Fruit fly (Drosophila melanogaster) whole organism, prepupa: ENCODE data around the gene Mnt.

ENCODE experiments used
- Blimp-1 ChIP-seq: fragments of 200-800 bp; sonication (Bioruptor generic); optimal IDR thresholded peaks from 3 replicates; lab custom pipeline; 2017; ENCODE audit warnings: missing biosample characterization, missing genetic modification characterization, mild to moderate bottlenecking, moderate library complexity, missing genetic modification reagents
- CG10631 ChIP-seq: fragments of 200-800 bp; sonication (Bioruptor generic); optimal IDR thresholded peaks from 2 replicates; lab custom pipeline; 2016; ENCODE audit warnings: missing biosample characterization, missing genetic modification characterization
- CG10669 ChIP-seq: fragments of 200-800 bp; sonication (Bioruptor generic); optimal IDR thresholded peaks from 3 replicates; lab custom pipeline; 2018; ENCODE audit warnings: missing biosample characterization, mild to moderate bottlenecking, missing genetic modification characterization, moderate library complexity
- CG11762 ChIP-seq: fragments of 200-800 bp; sonication (Bioruptor generic); optimal IDR thresholded peaks from 3 replicates; lab custom pipeline; 2016; ENCODE audit warnings: missing biosample characterization, missing genetic modification characterization; ENCODE audit not compliant: insufficient read depth
- CG11902 ChIP-seq: fragments of 200-800 bp; sonication (Bioruptor generic); optimal IDR thresholded peaks from 3 replicates; lab custom pipeline; 2016; ENCODE audit warnings: missing biosample characterization, missing genetic modification characterization
- CG15336 ChIP-seq: fragments of 200-800 bp; sonication (Bioruptor generic); IDR thresholded peaks from 2 replicates; pipeline ENCODE4 v1.3.6; 2022; ENCODE audit warnings: missing biosample characterization, missing genetic modification characterization
- CG1621 ChIP-seq: fragments of 200-800 bp; sonication (Bioruptor generic); optimal IDR thresholded peaks from 3 replicates; lab custom pipeline; 2018; ENCODE audit warnings: missing biosample characterization, mild to moderate bottlenecking, missing genetic modification characterization
- CG16779 ChIP-seq: fragments of 200-800 bp; sonication (Bioruptor generic); optimal IDR thresholded peaks from 3 replicates; lab custom pipeline; 2017; ENCODE audit warnings: missing biosample characterization, mild to moderate bottlenecking, missing genetic modification characterization
- CG3032 ChIP-seq: fragments of 200-800 bp; optimal IDR thresholded peaks from 2 replicates; lab custom pipeline; 2019; ENCODE audit warnings: missing biosample characterization, mild to moderate bottlenecking, missing genetic modification characterization, moderate library complexity
- CG32006 ChIP-seq: fragments of 200-800 bp; sonication (Bioruptor generic); optimal IDR thresholded peaks from 3 replicates; lab custom pipeline; 2017; ENCODE audit warnings: missing biosample characterization, mild to moderate bottlenecking, missing genetic modification characterization
- CG34406 ChIP-seq: fragments of 200-800 bp; sonication (Bioruptor generic); optimal IDR thresholded peaks from 3 replicates; lab custom pipeline; 2016; ENCODE audit warnings: missing biosample characterization, missing genetic modification characterization
- CG3919 ChIP-seq: fragments of 200-800 bp; sonication (Bioruptor generic); optimal IDR thresholded peaks from 3 replicates; lab custom pipeline; 2016; ENCODE audit warnings: missing biosample characterization, missing genetic modification characterization
- CG4318 ChIP-seq: fragments of 200-800 bp; sonication (Bioruptor generic); optimal IDR thresholded peaks from 3 replicates; lab custom pipeline; 2017; ENCODE audit warnings: missing biosample characterization, mild to moderate bottlenecking, missing genetic modification characterization
- CG6163 ChIP-seq: fragments of 200-800 bp; sonication (Bioruptor generic); IDR thresholded peaks from 3 replicates; pipeline ENCODE4 v1.3.6; 2022; ENCODE audit warnings: missing biosample characterization, missing genetic modification characterization
- CG6792 ChIP-seq: fragments of 200-800 bp; sonication (Bioruptor generic); optimal IDR thresholded peaks from 3 replicates; lab custom pipeline; 2016; ENCODE audit warnings: missing biosample characterization, missing genetic modification characterization
- CG6808 ChIP-seq: fragments of 200-800 bp; sonication (Bioruptor generic); optimal IDR thresholded peaks from 3 replicates; lab custom pipeline; 2017; ENCODE audit warnings: missing biosample characterization, missing genetic modification characterization, mild to moderate bottlenecking, moderate library complexity, missing genetic modification reagents
- CG6854 ChIP-seq: fragments of 200-800 bp; sonication (Bioruptor generic); optimal IDR thresholded peaks from 2 replicates; lab custom pipeline; 2017; ENCODE audit warnings: missing biosample characterization, mild to moderate bottlenecking, missing genetic modification characterization
- CG7368 ChIP-seq: fragments of 200-800 bp; sonication (Bioruptor generic); optimal IDR thresholded peaks from 3 replicates; lab custom pipeline; 2016; ENCODE audit warnings: missing biosample characterization, missing genetic modification characterization
- CG8632 ChIP-seq: fragments of 200-800 bp; sonication (Bioruptor generic); optimal IDR thresholded peaks from 3 replicates; lab custom pipeline; 2016; ENCODE audit warnings: missing biosample characterization, missing genetic modification characterization
- Eip75B ChIP-seq: fragments of 200-800 bp; sonication (Bioruptor generic); optimal IDR thresholded peaks from 3 replicates; lab custom pipeline; 2016; ENCODE audit warnings: missing biosample characterization, missing genetic modification characterization
- Eip78C ChIP-seq: fragments of 200-800 bp; sonication (Bioruptor generic); peaks from one replicate; lab custom pipeline; 2016; ENCODE audit warnings: missing biosample characterization, missing genetic modification characterization
- Eip93F ChIP-seq: fragments of 200-800 bp; sonication (Bioruptor generic); optimal IDR thresholded peaks from 2 replicates; lab custom pipeline; 2016; ENCODE audit warnings: missing biosample characterization, mild to moderate bottlenecking, missing genetic modification characterization
- Ets21C ChIP-seq: fragments of 200-800 bp; sonication (Bioruptor generic); optimal IDR thresholded peaks from 3 replicates; lab custom pipeline; 2016; ENCODE audit warnings: missing biosample characterization, missing genetic modification characterization
- Ets96B ChIP-seq: fragments of 200-800 bp; optimal IDR thresholded peaks from 2 replicates; lab custom pipeline; 2019; ENCODE audit warnings: missing biosample characterization, mild to moderate bottlenecking, missing genetic modification characterization, moderate library complexity
- Gug ChIP-seq: fragments of 200-800 bp; sonication (Bioruptor generic); IDR thresholded peaks from 2 replicates; pipeline ENCODE4 v1.3.6; 2022; ENCODE audit warnings: missing biosample characterization, missing genetic modification characterization
- Hr38 ChIP-seq: sonication (Bioruptor generic); optimal IDR thresholded peaks from 2 replicates; lab custom pipeline; 2016; ENCODE audit warnings: missing biosample characterization, missing genetic modification characterization
- Hr39 ChIP-seq: fragments of 200-800 bp; sonication (Bioruptor generic); optimal IDR thresholded peaks from 2 replicates; lab custom pipeline; 2016; ENCODE audit warnings: missing biosample characterization, missing genetic modification characterization
- Hr4 ChIP-seq: fragments of 200-800 bp; sonication (Bioruptor generic); optimal IDR thresholded peaks from 3 replicates; lab custom pipeline; 2016; ENCODE audit warnings: missing biosample characterization, missing genetic modification characterization
- Lpt ChIP-seq: fragments of 200-800 bp; sonication (Bioruptor generic); optimal IDR thresholded peaks from 3 replicates; lab custom pipeline; 2016; ENCODE audit warnings: missing biosample characterization, missing genetic modification characterization
- Met ChIP-seq: fragments of 200-800 bp; sonication (Bioruptor generic); optimal IDR thresholded peaks from 3 replicates; lab custom pipeline; 2016; ENCODE audit warnings: missing biosample characterization, missing genetic modification characterization
- OdsH ChIP-seq: fragments of 200-800 bp; sonication (Bioruptor generic); optimal IDR thresholded peaks from 3 replicates; lab custom pipeline; 2016; ENCODE audit warnings: missing biosample characterization, missing genetic modification characterization
- Smox ChIP-seq: fragments of 200-800 bp; sonication (Bioruptor generic); optimal IDR thresholded peaks from 3 replicates; lab custom pipeline; 2016; ENCODE audit warnings: missing biosample characterization, missing genetic modification characterization
- Sox102F ChIP-seq: fragments of 200-800 bp; sonication (Bioruptor generic); optimal IDR thresholded peaks from 2 replicates; lab custom pipeline; 2016; ENCODE audit warnings: missing biosample characterization, mild to moderate bottlenecking, missing genetic modification characterization
- Sox14 ChIP-seq: fragments of 200-800 bp; sonication (Bioruptor generic); optimal IDR thresholded peaks from 3 replicates; lab custom pipeline; 2016; ENCODE audit warnings: missing biosample characterization, missing genetic modification characterization
- Sox15 ChIP-seq: fragments of 200-800 bp; sonication (Bioruptor generic); optimal IDR thresholded peaks from 3 replicates; lab custom pipeline; 2016; ENCODE audit warnings: missing biosample characterization, missing genetic modification characterization
- achi ChIP-seq: fragments of 200-800 bp; sonication (Bioruptor generic); optimal IDR thresholded peaks from 3 replicates; lab custom pipeline; 2016; ENCODE audit warnings: missing biosample characterization, missing genetic modification characterization
- acj6 ChIP-seq: fragments of 200-800 bp; sonication (Bioruptor generic); optimal IDR thresholded peaks from 3 replicates; lab custom pipeline; 2016; ENCODE audit warnings: missing biosample characterization, missing genetic modification characterization
- cyc ChIP-seq: fragments of 200-800 bp; sonication (Bioruptor generic); optimal IDR thresholded peaks from 3 replicates; lab custom pipeline; 2016; ENCODE audit warnings: missing biosample characterization, missing genetic modification characterization
- dac ChIP-seq: fragments of 200-800 bp; sonication (Bioruptor generic); optimal IDR thresholded peaks from 2 replicates; lab custom pipeline; 2017; ENCODE audit warnings: missing biosample characterization, mild to moderate bottlenecking, missing genetic modification characterization
- dsx ChIP-seq: fragments of 200-800 bp; optimal IDR thresholded peaks from 3 replicates; lab custom pipeline; 2019; ENCODE audit warnings: missing biosample characterization, mild to moderate bottlenecking, missing genetic modification characterization, moderate library complexity; ENCODE audit not compliant: poor library complexity, severe bottlenecking
- eg ChIP-seq: fragments of 200-800 bp; sonication (Bioruptor generic); IDR thresholded peaks from 3 replicates; pipeline ENCODE4 v1.3.6; 2022; ENCODE audit warnings: missing biosample characterization, missing genetic modification characterization
- fd85E ChIP-seq: fragments of 200-800 bp; sonication (Bioruptor generic); optimal IDR thresholded peaks from 3 replicates; lab custom pipeline; 2016; ENCODE audit warnings: missing biosample characterization, missing genetic modification characterization
- fkh ChIP-seq: fragments of 200-800 bp; sonication (Bioruptor generic); optimal IDR thresholded peaks from 3 replicates; lab custom pipeline; 2017; ENCODE audit warnings: missing biosample characterization, mild to moderate bottlenecking, missing genetic modification characterization, moderate library complexity
- lz ChIP-seq: fragments of 200-800 bp; sonication (Bioruptor generic); optimal IDR thresholded peaks from 3 replicates; lab custom pipeline; 2016; ENCODE audit warnings: missing biosample characterization, missing genetic modification characterization
- net ChIP-seq: fragments of 200-800 bp; sonication (Bioruptor generic); optimal IDR thresholded peaks from 3 replicates; lab custom pipeline; 2016; ENCODE audit warnings: missing biosample characterization, missing genetic modification characterization
- pdm3 ChIP-seq: fragments of 200-800 bp; sonication (Bioruptor generic); optimal IDR thresholded peaks from 3 replicates; lab custom pipeline; 2016; ENCODE audit warnings: missing biosample characterization, missing genetic modification characterization
- salr ChIP-seq, 2 experiments: fragments of 200-800 bp; sonication (Bioruptor generic); optimal IDR thresholded peaks; 3 replicates each; lab custom pipeline; 2016 to 2018; ENCODE audit warnings: missing biosample characterization in 2 of 2, missing genetic modification characterization in 2 of 2, mild to moderate bottlenecking in 1 of 2
- spab ChIP-seq: fragments of 200-800 bp; sonication (Bioruptor generic); optimal IDR thresholded peaks from 2 replicates; lab custom pipeline; 2017; ENCODE audit warnings: missing biosample characterization, mild to moderate bottlenecking, missing genetic modification characterization, missing genetic modification reagents
- ss ChIP-seq, 2 experiments: fragments of 200-800 bp; sonication (Bioruptor generic); optimal IDR thresholded peaks; 2 replicates in 1 of 2; 3 replicates in 1 of 2; lab custom pipeline; 2017 to 2018; ENCODE audit warnings: mild to moderate bottlenecking in 2 of 2, missing biosample characterization in 2 of 2, missing genetic modification characterization in 2 of 2, moderate library complexity in 1 of 2
- svp ChIP-seq: fragments of 200-800 bp; sonication (Bioruptor generic); peaks from one replicate; lab custom pipeline; 2016; ENCODE audit warnings: missing biosample characterization, missing genetic modification characterization
- topi ChIP-seq: fragments of 200-800 bp; sonication (Bioruptor generic); optimal IDR thresholded peaks from 3 replicates; lab custom pipeline; 2016; ENCODE audit warnings: missing biosample characterization, missing genetic modification characterization
- vri ChIP-seq: fragments of 200-800 bp; sonication (Bioruptor generic); optimal IDR thresholded peaks from 3 replicates; lab custom pipeline; 2016; ENCODE audit warnings: missing biosample characterization, mild to moderate bottlenecking, missing genetic modification characterization

Gene Mnt

dm6 chrX:3748248-3748647 is 76.6 kb downstream of the Mnt start:
- TF ChIP-seq Hr39 (GFP tag; lab: Kevin White, UChicago) (peak; percentile 75), CG11762 (GFP tag; lab: Kevin White, UChicago) (peak; percentile 85), Sox102F (peak; percentile 84), Eip78C (GFP tag; lab: Kevin White, UChicago) (peak; percentile 98), CG1621 (tag; lab: Kevin White, UChicago) (peak; percentile 87), eg (GFP tag; lab: Robert Waterston, UW) (peak; percentile 88), salr (GFP tag; optimal IDR thresholded peaks at IDR 0.05; lab: Kevin White, UChicago) (peak; percentile 75 to 90), CG3032 (tag; lab: Kevin White, UChicago) (peak; percentile 95), CG4318 (GFP tag; lab: Kevin White, UChicago) (peak; percentile 92), acj6 (GFP tag; lab: Kevin White, UChicago) (peak; percentile 90), net (peak; percentile 88), Met (GFP tag; lab: Kevin White, UChicago) (peak; percentile 89), Lpt (GFP tag; lab: Kevin White, UChicago) (peak; percentile 75), CG6163 (GFP tag; lab: Robert Waterston, UW) (peak; percentile 86), Ets21C (GFP tag; lab: Kevin White, UChicago) (peak; percentile 67), svp (GFP tag; lab: Kevin White, UChicago) (peak; percentile 94), cyc (GFP tag; lab: Kevin White, UChicago) (peak; percentile 81), CG32006 (GFP tag; lab: Kevin White, UChicago) (peak; percentile 95), Eip93F (GFP tag; lab: Kevin White, UChicago) (peak; percentile 69), Smox (GFP tag; lab: Kevin White, UChicago) (peak; percentile 88), Blimp-1 (GFP tag; lab: Kevin White, UChicago) (peak; percentile 64), Sox14 (GFP tag; lab: Kevin White, UChicago) (peak; percentile 85), achi (peak; percentile 89), spab (peak; percentile 91), fkh (GFP tag; lab: Kevin White, UChicago) (peak; percentile 1), dac (peak; percentile 83), CG6854 (GFP tag; lab: Kevin White, UChicago) (peak; percentile 88), CG10631 (peak; percentile 92), ss (GFP tag; optimal IDR thresholded peaks at IDR 0.05; lab: Kevin White, UChicago) (peak; percentile 90 to 95), CG3919 (GFP tag; lab: Kevin White, UChicago) (peak; percentile 90), CG16779 (tag; lab: Kevin White, UChicago) (peak; percentile 91), pdm3 (peak; percentile 88), CG8632 (GFP tag; lab: Kevin White, UChicago) (peak; percentile 88), dsx (GFP tag; lab: Kevin White, UChicago) (peak; percentile 90), OdsH (GFP tag; lab: Kevin White, UChicago) (peak; percentile 92), Sox15 (GFP tag; lab: Kevin White, UChicago) (peak; percentile 82), lz (peak; percentile 88), CG11902 (GFP tag; lab: Kevin White, UChicago) (peak; percentile 78), CG6792 (GFP tag; lab: Kevin White, UChicago) (peak; percentile 89), CG10669 (GFP tag; lab: Kevin White, UChicago) (peak; percentile 94), Eip75B (peak; percentile 83), CG34406 (peak; percentile 89), Gug (GFP tag; lab: Robert Waterston, UW) (peak; percentile 83), topi (GFP tag; lab: Kevin White, UChicago) (peak; percentile 91), CG7368 (GFP tag; lab: Kevin White, UChicago) (peak; percentile 82), Hr4 (GFP tag; lab: Kevin White, UChicago) (peak; percentile 87), Ets96B (tag; lab: Kevin White, UChicago) (peak; percentile 95), CG6808 (GFP tag; lab: Kevin White, UChicago) (peak; percentile 94), fd85E (GFP tag; lab: Kevin White, UChicago) (peak; percentile 25), vri (GFP tag; lab: Kevin White, UChicago) (peak; percentile 70), CG15336 (GFP tag; lab: Robert Waterston, UW) (peak; percentile 96), Hr38 (GFP tag; lab: Kevin White, UChicago) (no peak)
